Worm (Caenorhabditis elegans): ENCODE data around the gene F52H2.15.

F52H2.15 gene

ce11 chrX:2543353-2543752, 21.8 kb upstream of the F52H2.15 start:
- TF ChIP-seq odd-2 (tag; optimal IDR thresholded peaks at IDR 0.05) = no peak
- TF ChIP-seq ets-4 (tag; optimal IDR thresholded peaks at IDR 0.05) = no peak
- no peak for TF ChIP-seq ceh-34 (tag; optimal IDR thresholded peaks at IDR 0.05)
- no peak for TF ChIP-seq ceh-2 (tag; optimal IDR thresholded peaks at IDR 0.05)
- no peak for TF ChIP-seq ref-2 (tag; optimal IDR thresholded peaks at IDR 0.05)
- no peak for TF ChIP-seq che-1 (tag; optimal IDR thresholded peaks at IDR 0.05)
- TF ChIP-seq hlh-15 (tag; optimal IDR thresholded peaks at IDR 0.05) = no peak
- no peak for TF ChIP-seq C08G9.2 (tag; optimal IDR thresholded peaks at IDR 0.05)
- TF ChIP-seq ceh-22 (tag; optimal IDR thresholded peaks at IDR 0.05) = no peak
- TF ChIP-seq tbx-2 (tag; optimal IDR thresholded peaks at IDR 0.05) = no peak
- no peak for TF ChIP-seq syd-9 (tag; optimal IDR thresholded peaks at IDR 0.05)
- TF ChIP-seq nhr-11 (tag; optimal IDR thresholded peaks at IDR 0.05) = no peak
- TF ChIP-seq sdc-2 (tag; optimal IDR thresholded peaks at IDR 0.05) = no peak
- TF ChIP-seq eyg-1 (tag; optimal IDR thresholded peaks at IDR 0.05) = no peak
- TF ChIP-seq ztf-16 (tag; optimal IDR thresholded peaks at IDR 0.05) = no peak
- no peak for TF ChIP-seq ceh-30 (tag; optimal IDR thresholded peaks at IDR 0.05)
- no peak for TF ChIP-seq ceh-14 (tag; optimal IDR thresholded peaks at IDR 0.05)
- TF ChIP-seq unc-3 (GFP tag; conservative IDR thresholded peaks at IDR 0.05) = no peak
- TF ChIP-seq unc-3 (tag; optimal IDR thresholded peaks at IDR 0.05) = no peak

ce11 chrX:2544645-2545044, 20.5 kb upstream of the F52H2.15 start:
- TF ChIP-seq T23F11.4 (GFP tag; optimal IDR thresholded peaks at IDR 0.05) (no peak), syd-9 (tag; optimal IDR thresholded peaks at IDR 0.05) (no peak)

DNA sequence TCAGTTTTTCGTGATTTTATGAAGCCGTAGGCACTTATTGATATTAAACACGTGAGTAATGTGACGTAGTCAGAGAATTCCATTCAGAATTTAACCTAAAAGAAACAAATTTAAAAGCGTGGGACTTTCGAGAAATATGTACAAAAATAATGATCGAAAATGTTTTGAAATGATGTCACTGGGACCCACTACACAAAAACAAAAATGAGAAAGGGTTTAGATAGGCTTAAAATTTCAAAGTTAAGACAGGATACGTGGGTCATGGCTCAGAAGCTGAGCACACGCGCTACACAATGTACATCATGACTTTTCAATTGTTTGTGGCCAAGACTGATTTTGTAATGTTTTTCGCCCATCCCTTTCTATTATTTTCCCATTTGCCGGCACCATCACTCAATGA, 16.3 kb upstream of the F52H2.15 start, which contains the start of gene smvt-1:
Gene smvt-1, minus strand, starts transcription at position 101 of the 400 bp plus-strand sequence.
- TF ChIP-seq ceh-22 (tag; optimal IDR thresholded peaks at IDR 0.05) = no peak
- TF ChIP-seq hlh-30 (tag; optimal IDR thresholded peaks at IDR 0.05; ENCODE audit: insufficient read depth) = no peak
- TF ChIP-seq ceh-24 (tag; optimal IDR thresholded peaks at IDR 0.05) = no peak
- TF ChIP-seq ahr-1 (tag; optimal IDR thresholded peaks at IDR 0.05) = no peak
- TF ChIP-seq ref-2 (tag; optimal IDR thresholded peaks at IDR 0.05) = no peak
- TF ChIP-seq hlh-8 (tag; optimal IDR thresholded peaks at IDR 0.05) = no peak
- no peak for TF ChIP-seq unc-42 (tag; optimal IDR thresholded peaks at IDR 0.05)
- no peak for TF ChIP-seq nhr-232 (tag; optimal IDR thresholded peaks at IDR 0.05)
- no peak for TF ChIP-seq mec-3 (tag; optimal IDR thresholded peaks at IDR 0.05; ENCODE audit: borderline replicate concordance)
- TF ChIP-seq ceh-14 (tag; optimal IDR thresholded peaks at IDR 0.05) = no peak
- no peak for TF ChIP-seq che-1 (tag; optimal IDR thresholded peaks at IDR 0.05)
- TF ChIP-seq ama-1 (optimal IDR thresholded peaks at IDR 0.05) = no peak
- no peak for TF ChIP-seq sox-2 (GFP tag; IDR thresholded peaks at IDR 0.05)
- no peak for TF ChIP-seq syd-9 (tag; optimal IDR thresholded peaks at IDR 0.05)
- TF ChIP-seq hlh-6 (tag; optimal IDR thresholded peaks at IDR 0.05) = no peak
- TF ChIP-seq odd-2 (tag; optimal IDR thresholded peaks at IDR 0.05) = no peak
- no peak for TF ChIP-seq ceh-48 (tag; optimal IDR thresholded peaks at IDR 0.05)

DNA sequence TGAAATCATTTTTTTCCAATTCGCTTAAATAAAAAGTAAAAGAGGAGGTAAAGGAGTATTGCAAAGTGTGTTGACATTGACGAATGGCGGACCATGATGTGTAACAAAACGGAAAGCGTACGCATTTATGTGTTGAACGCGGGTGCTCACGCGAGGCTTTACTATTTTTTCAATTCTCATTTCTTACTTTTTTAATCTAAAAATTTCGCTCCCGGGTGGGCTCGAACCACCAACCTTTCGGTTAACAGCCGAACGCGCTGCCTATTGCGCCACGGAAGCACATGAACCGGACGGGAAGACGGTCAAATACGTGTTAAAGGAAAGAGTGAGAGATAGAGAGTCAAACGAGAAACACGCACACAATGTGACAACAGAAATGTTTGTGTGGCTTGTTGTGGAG, 15.8 kb upstream of the F52H2.15 start:
- TF ChIP-seq ceh-14 (tag; optimal IDR thresholded peaks at IDR 0.05) (peak; percentile 88), eyg-1 (tag; optimal IDR thresholded peaks at IDR 0.05) (peak; percentile 79), T23F11.4 (GFP tag; optimal IDR thresholded peaks at IDR 0.05) (peak; percentile 83), rnt-1 (tag; optimal IDR thresholded peaks at IDR 0.05) (peak; percentile 84), che-1 (tag; optimal IDR thresholded peaks at IDR 0.05) (peak; percentile 86), gmeb-2 (tag; optimal IDR thresholded peaks at IDR 0.05) (peak; percentile 85), C38D4.7 (GFP tag; optimal IDR thresholded peaks at IDR 0.05) (peak; percentile 82), syd-9 (tag; optimal IDR thresholded peaks at IDR 0.05) (peak; percentile 81), pros-1 (tag; optimal IDR thresholded peaks at IDR 0.05) (no peak), pha-4 (tag; optimal IDR thresholded peaks at IDR 0.05) (no peak), sox-2 (GFP tag; IDR thresholded peaks at IDR 0.05) (peak; percentile 68), fax-1 (tag; optimal IDR thresholded peaks at IDR 0.05) (peak; percentile 81), pax-1 (tag; optimal IDR thresholded peaks at IDR 0.05) (no peak), pha-2 (tag; optimal IDR thresholded peaks at IDR 0.05) (peak; percentile 88), elt-4 (tag; optimal IDR thresholded peaks at IDR 0.05) (peak; percentile 75), unc-86 (tag; optimal IDR thresholded peaks at IDR 0.05) (peak; percentile 70), ama-1 (optimal IDR thresholded peaks at IDR 0.05) (no peak), sdc-2 (tag; optimal IDR thresholded peaks at IDR 0.05) (peak; percentile 84), odd-2 (tag; optimal IDR thresholded peaks at IDR 0.05) (peak; percentile 51), hlh-30 (tag; optimal IDR thresholded peaks at IDR 0.05; ENCODE audit: insufficient read depth) (no peak), unc-42 (tag; optimal IDR thresholded peaks at IDR 0.05) (peak; percentile 53), fkh-6 (tag; optimal IDR thresholded peaks at IDR 0.05) (peak; percentile 74), ceh-34 (tag; optimal IDR thresholded peaks at IDR 0.05) (peak; percentile 73), pag-3 (tag; optimal IDR thresholded peaks at IDR 0.05; ENCODE audit: borderline replicate concordance) (no peak), F13H6.1 (tag; optimal IDR thresholded peaks at IDR 0.05) (peak; percentile 54), tbx-2 (tag; optimal IDR thresholded peaks at IDR 0.05) (peak; percentile 79), mec-3 (tag; optimal IDR thresholded peaks at IDR 0.05; ENCODE audit: borderline replicate concordance) (no peak), unc-3 (GFP tag; conservative IDR thresholded peaks at IDR 0.05) (peak; percentile 82), unc-3 (tag; optimal IDR thresholded peaks at IDR 0.05) (peak; percentile 64), pat-9 (tag; optimal IDR thresholded peaks at IDR 0.05) (peak; percentile 85), hlh-8 (tag; optimal IDR thresholded peaks at IDR 0.05) (peak; percentile 32)
